Fruit fly (Drosophila melanogaster) whole organism, prepupa: ENCODE results near the gene CG43407.

Experiments
- CG6276 ChIP-seq: fragments of 200-800 bp; sonication (Bioruptor generic); optimal IDR thresholded peaks from 2 replicates; lab custom pipeline; 2017; ENCODE audit warnings: missing biosample characterization, mild to moderate bottlenecking, missing genetic modification characterization
- CG6792 ChIP-seq: fragments of 200-800 bp; sonication (Bioruptor generic); optimal IDR thresholded peaks from 3 replicates; lab custom pipeline; 2016; ENCODE audit warnings: missing biosample characterization, missing genetic modification characterization
- Sox102F ChIP-seq: fragments of 200-800 bp; sonication (Bioruptor generic); optimal IDR thresholded peaks from 2 replicates; lab custom pipeline; 2016; ENCODE audit warnings: missing biosample characterization, mild to moderate bottlenecking, missing genetic modification characterization
- achi ChIP-seq: fragments of 200-800 bp; sonication (Bioruptor generic); optimal IDR thresholded peaks from 3 replicates; lab custom pipeline; 2016; ENCODE audit warnings: missing biosample characterization, missing genetic modification characterization
- eg ChIP-seq: fragments of 200-800 bp; sonication (Bioruptor generic); IDR thresholded peaks from 3 replicates; pipeline ENCODE4 v1.3.6; 2022; ENCODE audit warnings: missing biosample characterization, missing genetic modification characterization
- fkh ChIP-seq: fragments of 200-800 bp; sonication (Bioruptor generic); optimal IDR thresholded peaks from 3 replicates; lab custom pipeline; 2017; ENCODE audit warnings: missing biosample characterization, mild to moderate bottlenecking, missing genetic modification characterization, moderate library complexity
- lz ChIP-seq: fragments of 200-800 bp; sonication (Bioruptor generic); optimal IDR thresholded peaks from 3 replicates; lab custom pipeline; 2016; ENCODE audit warnings: missing biosample characterization, missing genetic modification characterization

DNA sequence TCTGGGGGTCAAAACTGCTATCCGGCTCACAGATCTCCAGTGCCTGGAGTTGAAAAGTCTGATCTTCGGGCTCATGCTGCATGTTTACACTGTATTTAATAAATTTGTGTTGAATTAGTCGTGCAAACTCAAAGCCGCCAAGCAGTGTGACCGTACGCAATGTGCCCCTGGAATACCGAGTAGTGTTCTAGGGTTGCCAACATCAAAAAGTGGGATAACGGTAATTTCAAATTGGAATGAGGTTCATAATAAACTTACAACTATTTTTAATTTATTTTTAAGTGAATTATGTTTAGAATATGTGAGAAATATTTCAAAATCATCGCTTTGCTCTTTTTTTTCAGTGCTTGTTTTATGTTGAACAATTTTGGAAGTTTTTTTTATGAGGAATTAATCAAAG lies 47.0 kb upstream of the CG43407 start, which contains the start of gene Gem2:
- TF ChIP-seq eg (no peak), CG6792 (GFP tag; lab: Kevin White, UChicago) (no peak), Sox102F (GFP tag; lab: Kevin White, UChicago) (no peak), CG6276 (GFP tag; lab: Kevin White, UChicago) (no peak), achi (GFP tag; lab: Kevin White, UChicago) (no peak), fkh (GFP tag; lab: Kevin White, UChicago) (no peak), lz (no peak)
